Worm (Caenorhabditis elegans): Measurements from ENCODE around the gene rpn-3.

DNA sequence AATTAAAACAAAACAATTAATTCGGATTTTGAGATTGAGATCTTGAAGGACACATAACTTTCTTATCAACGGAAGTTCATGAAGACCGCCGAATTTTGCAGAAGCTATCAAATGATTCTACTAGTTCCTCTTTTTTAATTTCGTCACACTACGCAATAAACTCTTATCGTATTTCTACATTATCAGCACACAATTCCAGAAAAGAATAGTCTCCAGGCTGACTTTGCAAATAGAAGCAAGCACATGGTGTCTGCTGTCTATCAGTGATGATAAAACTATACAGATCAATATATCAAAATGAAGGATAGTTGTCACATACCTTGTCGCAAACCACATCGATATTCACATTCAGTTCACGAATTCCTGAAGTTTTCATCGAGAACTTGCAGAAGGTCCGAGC is 46.7 kb upstream of the rpn-3 start:
- TF ChIP-seq ztf-4 (tag; optimal IDR thresholded peaks at IDR 0.05) (no peak), lsy-2 (tag; optimal IDR thresholded peaks at IDR 0.05) (no peak), nhr-10 (tag; optimal IDR thresholded peaks at IDR 0.05) (no peak), mab-5 (tag; optimal IDR thresholded peaks at IDR 0.05) (no peak), elt-1 (tag; optimal IDR thresholded peaks at IDR 0.05) (no peak)
